Worm (Caenorhabditis elegans): ENCODE data around the gene ndub-3.

ce11 chrII:8996064-8996463, 31.4 kb upstream of the ndub-3 start, which contains the start of gene ndub-2:
- TF ChIP-seq sea-1 (GFP tag; conservative IDR thresholded peaks at IDR 0.05) (no peak), hmg-4 (GFP tag; optimal IDR thresholded peaks at IDR 0.05) (no peak)

Measured in whole organism, early embryonic.